Fruit fly (Drosophila melanogaster): Measurements from ENCODE around the gene Galk.

dm6 chr3L:9017414-9017813, 31.5 kb upstream of the Galk start:
- TF ChIP-seq insv (optimal IDR thresholded peaks at IDR 0.05) (no peak), psq (optimal IDR thresholded peaks at IDR 0.05) (no peak), h (optimal IDR thresholded peaks at IDR 0.05) (no peak)

Measured in Kc167 (cell line).